Worm (Caenorhabditis elegans) whole organism, young adult: ENCODE measurements around the gene F44A2.3.
"Not testable (repeated sequence)": the region's sequence is repeated elsewhere in the genome, so short reads cannot be mapped to it uniquely, and the experiment has no call there.

Experiments
- B0019.2 ChIP-seq: fragments of 200-800 bp; sonication (Bioruptor generic); conservative IDR thresholded peaks from 2 replicates; pipeline ENCODE4 v1.3.6; 2022; ENCODE audit warnings: missing genetic modification reagents, missing genetic modification characterization, missing compliant biosample characterization
- C06A6.2 ChIP-seq: fragments of 200-800 bp; sonication (Bioruptor generic); conservative IDR thresholded peaks from 2 replicates; pipeline ENCODE4 v1.3.6; 2022; ENCODE audit warnings: missing genetic modification characterization, missing compliant biosample characterization
- C17E4.6 ChIP-seq: fragments of 200-800 bp; sonication (Bioruptor generic); IDR thresholded peaks from 2 replicates; pipeline ENCODE4 v1.3.6; 2022; ENCODE audit warnings: missing genetic modification reagents, missing genetic modification characterization, missing compliant biosample characterization
- D2030.7 ChIP-seq: fragments of 200-800 bp; sonication (Bioruptor generic); IDR thresholded peaks from 2 replicates; pipeline ENCODE4 v1.3.6; 2022; ENCODE audit warnings: missing genetic modification reagents, missing genetic modification characterization, missing compliant biosample characterization
- F33H1.4 ChIP-seq: fragments of 200-800 bp; sonication (Bioruptor generic); IDR thresholded peaks from 2 replicates; pipeline ENCODE4 v1.3.6; 2022; ENCODE audit warnings: missing genetic modification reagents, missing genetic modification characterization, missing compliant biosample characterization
- F37B4.10 ChIP-seq: fragments of 200-800 bp; sonication (Bioruptor generic); IDR thresholded peaks from 2 replicates; pipeline ENCODE4 v1.3.6; 2022; ENCODE audit warnings: missing genetic modification characterization, missing compliant biosample characterization
- F39B2.1 ChIP-seq: fragments of 200-800 bp; sonication (Bioruptor generic); IDR thresholded peaks from 2 replicates; pipeline ENCODE4 v1.3.6; 2022; ENCODE audit warnings: missing genetic modification reagents, missing genetic modification characterization, missing compliant biosample characterization
- K11D2.4 ChIP-seq: fragments of 200-800 bp; sonication (Bioruptor generic); IDR thresholded peaks from 2 replicates; pipeline ENCODE4 v1.3.6; 2022; ENCODE audit warnings: missing genetic modification reagents, missing genetic modification characterization, missing compliant biosample characterization
- Y53F4B.3 ChIP-seq: fragments of 200-800 bp; sonication (Bioruptor generic); IDR thresholded peaks from 2 replicates; pipeline ENCODE4 v1.3.6; 2022; ENCODE audit warnings: missing genetic modification reagents, missing genetic modification characterization, missing compliant biosample characterization
- Y53G8AR.9 ChIP-seq: fragments of 200-800 bp; sonication (Bioruptor generic); conservative IDR thresholded peaks from 2 replicates; pipeline ENCODE4 v1.3.6; 2022; ENCODE audit warnings: missing genetic modification reagents, missing genetic modification characterization, missing compliant biosample characterization
- Y56A3A.18 ChIP-seq: fragments of 200-800 bp; sonication (Bioruptor generic); IDR thresholded peaks from 2 replicates; pipeline ENCODE4 v1.3.6; 2022; ENCODE audit warnings: missing genetic modification reagents, missing genetic modification characterization, missing compliant biosample characterization
- Y67H2A.10 ChIP-seq: fragments of 200-800 bp; sonication (Bioruptor generic); conservative IDR thresholded peaks from 2 replicates; pipeline ENCODE4 v1.3.6; 2022; ENCODE audit warnings: missing genetic modification reagents, missing genetic modification characterization, missing compliant biosample characterization
- Y79H2A.3 ChIP-seq: fragments of 200-800 bp; sonication (Bioruptor generic); conservative IDR thresholded peaks from 2 replicates; pipeline ENCODE4 v1.3.6; 2022; ENCODE audit warnings: missing genetic modification reagents, missing genetic modification characterization, missing compliant biosample characterization
- Y95B8A.8 ChIP-seq: fragments of 200-800 bp; sonication (Bioruptor generic); IDR thresholded peaks from 2 replicates; pipeline ENCODE4 v1.3.6; 2022; ENCODE audit warnings: missing genetic modification reagents, missing genetic modification characterization, missing compliant biosample characterization
- aptf-2 ChIP-seq: fragments of 200-800 bp; sonication (Bioruptor generic); conservative IDR thresholded peaks from 2 replicates; pipeline ENCODE4 v1.3.6; 2022; ENCODE audit warnings: missing genetic modification reagents, missing genetic modification characterization, missing compliant biosample characterization
- attf-3 ChIP-seq: fragments of 200-800 bp; sonication (Bioruptor generic); conservative IDR thresholded peaks from 2 replicates; pipeline ENCODE4 v1.3.6; 2022; ENCODE audit warnings: missing genetic modification reagents, missing genetic modification characterization, missing compliant biosample characterization
- attf-6 ChIP-seq: fragments of 200-800 bp; sonication (Bioruptor generic); IDR thresholded peaks from 2 replicates; pipeline ENCODE4 v1.3.6; 2022; ENCODE audit warnings: missing genetic modification reagents, missing genetic modification characterization, missing compliant biosample characterization
- bed-1 ChIP-seq: fragments of 200-800 bp; sonication (Bioruptor generic); IDR thresholded peaks from 2 replicates; pipeline ENCODE4 v1.3.6; 2022; ENCODE audit warnings: missing genetic modification reagents, missing genetic modification characterization, missing compliant biosample characterization
- cebp-1 ChIP-seq, 2 experiments: fragments of 200-800 bp in 1 of 2; sonication (Bioruptor generic) in 1 of 2; sonication (generic microtip) in 1 of 2; IDR thresholded peaks in 1 of 2; optimal IDR thresholded peaks in 1 of 2; 2 replicates each; pipeline versions ENCODE4 v1.3.6 to Lab custom; 2017 to 2022; ENCODE audit warnings: missing compliant biosample characterization in 2 of 2, missing genetic modification characterization in 2 of 2, mild to moderate bottlenecking in 1 of 2, missing genetic modification reagents in 1 of 2, moderate library complexity in 1 of 2
- cebp-2 ChIP-seq: fragments of 200-800 bp; sonication (Bioruptor generic); IDR thresholded peaks from 2 replicates; pipeline ENCODE4 v1.3.6; 2022; ENCODE audit warnings: missing genetic modification characterization, missing compliant biosample characterization
- ceh-40 ChIP-seq: fragments of 200-800 bp; sonication (Bioruptor generic); IDR thresholded peaks from 2 replicates; pipeline ENCODE4 v1.3.6; 2022; ENCODE audit warnings: missing genetic modification characterization, missing compliant biosample characterization
- ceh-58 ChIP-seq: fragments of 200-800 bp; sonication (Bioruptor generic); IDR thresholded peaks from 2 replicates; pipeline ENCODE4 v1.3.6; 2022; ENCODE audit warnings: missing genetic modification characterization, missing compliant biosample characterization
- egl-18 ChIP-seq: fragments of 200-800 bp; sonication (Bioruptor generic); IDR thresholded peaks from 2 replicates; pipeline ENCODE4 v1.3.6; 2022; ENCODE audit warnings: missing genetic modification reagents, missing genetic modification characterization, missing compliant biosample characterization
- egl-44 ChIP-seq: fragments of 200-800 bp; sonication (Bioruptor generic); IDR thresholded peaks from 2 replicates; pipeline ENCODE4 v1.3.6; 2022; ENCODE audit warnings: missing genetic modification reagents, missing genetic modification characterization, missing compliant biosample characterization
- ekl-4 ChIP-seq: fragments of 200-800 bp; sonication (Bioruptor generic); IDR thresholded peaks from 2 replicates; pipeline ENCODE4 v1.3.6; 2022; ENCODE audit warnings: missing genetic modification reagents, missing genetic modification characterization, missing compliant biosample characterization
- hmg-1.2 ChIP-seq: fragments of 200-800 bp; sonication (Bioruptor generic); IDR thresholded peaks from 2 replicates; pipeline ENCODE4 v1.3.6; 2022; ENCODE audit warnings: missing genetic modification reagents, missing genetic modification characterization, missing compliant biosample characterization
- hmg-20 ChIP-seq: fragments of 200-800 bp; sonication (Bioruptor generic); IDR thresholded peaks from 2 replicates; pipeline ENCODE4 v1.3.6; 2022; ENCODE audit warnings: missing genetic modification reagents, missing genetic modification characterization, missing compliant biosample characterization
- hsf-1 ChIP-seq: fragments of 200-800 bp; sonication (Bioruptor generic); IDR thresholded peaks from 2 replicates; pipeline ENCODE4 v1.3.6; 2022; ENCODE audit warnings: missing genetic modification reagents, missing genetic modification characterization, missing compliant biosample characterization
- lag-1 ChIP-seq: fragments of 200-800 bp; sonication (Bioruptor generic); IDR thresholded peaks from 2 replicates; pipeline ENCODE4 v1.3.6; 2022; ENCODE audit warnings: missing genetic modification reagents, missing genetic modification characterization, missing compliant biosample characterization
- let-526 ChIP-seq: fragments of 200-800 bp; sonication (Bioruptor generic); IDR thresholded peaks from 2 replicates; pipeline ENCODE4 v1.3.6; 2022; ENCODE audit warnings: missing genetic modification reagents, missing genetic modification characterization, missing compliant biosample characterization
- lin-26 ChIP-seq: fragments of 200-800 bp; sonication (Bioruptor generic); IDR thresholded peaks from 2 replicates; pipeline ENCODE4 v1.3.6; 2022; ENCODE audit warnings: missing genetic modification reagents, missing genetic modification characterization, missing compliant biosample characterization
- lir-1 ChIP-seq: fragments of 200-800 bp; sonication (Bioruptor generic); conservative IDR thresholded peaks from 2 replicates; pipeline ENCODE4 v1.3.6; 2022; ENCODE audit warnings: missing genetic modification reagents, missing genetic modification characterization, missing compliant biosample characterization
- madf-3 ChIP-seq: fragments of 200-800 bp; sonication (Bioruptor generic); IDR thresholded peaks from 2 replicates; pipeline ENCODE4 v1.3.6; 2022; ENCODE audit warnings: missing genetic modification reagents, missing genetic modification characterization, missing compliant biosample characterization
- madf-6 ChIP-seq: fragments of 200-800 bp; sonication (Bioruptor generic); IDR thresholded peaks from 2 replicates; pipeline ENCODE4 v1.3.6; 2022; ENCODE audit warnings: missing genetic modification reagents, missing genetic modification characterization, missing compliant biosample characterization
- mcd-1 ChIP-seq: fragments of 200-800 bp; sonication (Bioruptor generic); IDR thresholded peaks from 2 replicates; pipeline ENCODE4 v1.3.6; 2022; ENCODE audit warnings: missing genetic modification reagents, missing genetic modification characterization, missing compliant biosample characterization
- nfya-2 ChIP-seq: fragments of 200-800 bp; sonication (Bioruptor generic); IDR thresholded peaks from 2 replicates; pipeline ENCODE4 v1.3.6; 2022; ENCODE audit warnings: missing genetic modification reagents, missing genetic modification characterization, missing compliant biosample characterization
- nfyb-1 ChIP-seq: fragments of 200-800 bp; sonication (Bioruptor generic); IDR thresholded peaks from 2 replicates; pipeline ENCODE4 v1.3.6; 2022; ENCODE audit warnings: missing genetic modification reagents, missing genetic modification characterization, missing compliant biosample characterization
- nhr-120 ChIP-seq: fragments of 200-800 bp; sonication (Bioruptor generic); IDR thresholded peaks from 2 replicates; pipeline ENCODE4 v1.3.6; 2022; ENCODE audit warnings: missing genetic modification characterization, missing compliant biosample characterization
- pbrm-1 ChIP-seq: fragments of 200-800 bp; sonication (Bioruptor generic); IDR thresholded peaks from 2 replicates; pipeline ENCODE4 v1.3.6; 2022; ENCODE audit warnings: missing genetic modification reagents, missing genetic modification characterization, missing compliant biosample characterization
- rcor-1 ChIP-seq: fragments of 200-800 bp; sonication (Bioruptor generic); IDR thresholded peaks from 2 replicates; pipeline ENCODE4 v1.3.6; 2022; ENCODE audit warnings: missing genetic modification reagents, missing genetic modification characterization, missing compliant biosample characterization
- ztf-25 ChIP-seq: fragments of 200-800 bp; sonication (Bioruptor generic); IDR thresholded peaks from 2 replicates; pipeline ENCODE4 v1.3.6; 2022; ENCODE audit warnings: missing genetic modification reagents, missing genetic modification characterization, missing compliant biosample characterization
- ztf-6 ChIP-seq: fragments of 200-800 bp; sonication (Bioruptor generic); IDR thresholded peaks from 2 replicates; pipeline ENCODE4 v1.3.6; 2022; ENCODE audit warnings: missing genetic modification reagents, missing genetic modification characterization, missing compliant biosample characterization

F44A2.3 gene

DNA sequence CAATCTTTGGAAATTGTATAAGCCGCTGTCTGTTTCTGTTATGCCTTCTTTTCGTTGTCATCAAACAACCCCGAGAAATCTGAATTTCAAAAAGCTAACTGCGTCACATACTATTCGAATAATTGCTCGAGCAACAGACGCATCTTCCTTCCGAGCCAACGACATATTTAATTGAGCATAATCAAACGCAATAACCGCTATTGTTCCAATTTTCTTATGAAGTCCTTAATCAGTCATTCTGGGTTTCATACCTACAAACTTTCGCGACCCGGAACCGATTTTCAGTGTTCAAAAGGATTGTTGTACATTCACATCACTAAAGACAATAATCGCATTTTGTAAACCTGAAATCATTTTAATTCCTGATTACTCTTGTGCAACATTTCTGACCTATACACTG lies 36.6 kb downstream of the F44A2.3 start:
- TF ChIP-seq attf-6 (GFP tag; lab: Robert Waterston, UW) (0 out of 2 replicates have a peak, but pooled peaks have one; percentile 37), pbrm-1 (GFP tag; lab: Robert Waterston, UW) (peak; percentile 88), madf-3 (GFP tag; lab: Robert Waterston, UW) (peak; percentile 91), hmg-1.2 (GFP tag; lab: Robert Waterston, UW) (peak; percentile 63), mcd-1 (GFP tag; lab: Robert Waterston, UW) (peak; percentile 27; the same call in 1 of the 2 replicates), F33H1.4 (GFP tag; lab: Robert Waterston, UW) (peak; percentile 16; the same call in 1 of the 2 replicates), cebp-1 (GFP tag; IDR thresholded peaks at IDR 0.05; lab: Robert Waterston, UW) (peak; percentile 78), ceh-58 (GFP tag; lab: Robert Waterston, UW) (peak; percentile 87; the same call in 1 of the 2 replicates), C17E4.6 (peak; percentile 56; the same call in 1 of the 2 replicates), hsf-1 (GFP tag; lab: Robert Waterston, UW) (peak; percentile 73; the same call in 1 of the 2 replicates), madf-6 (GFP tag; lab: Robert Waterston, UW) (peak; percentile 61), lag-1 (GFP tag; lab: Robert Waterston, UW) (peak; percentile 73; the same call in 1 of the 2 replicates), ekl-4 (peak; percentile 82), F39B2.1 (GFP tag; lab: Robert Waterston, UW) (peak; percentile 85), lin-26 (GFP tag; lab: Robert Waterston, UW) (peak; percentile 75; the same call in 1 of the 2 replicates), nfyb-1 (GFP tag; lab: Robert Waterston, UW) (peak; percentile 90), ztf-25 (GFP tag; lab: Robert Waterston, UW) (0 out of 2 replicates have a peak, but pooled peaks have one; percentile 57), C06A6.2 (GFP tag; lab: Robert Waterston, UW) (peak; percentile 90), Y53G8AR.9 (GFP tag; lab: Robert Waterston, UW) (peak; percentile 98), nhr-120 (GFP tag; lab: Robert Waterston, UW) (peak; percentile 89; the same call in 1 of the 2 replicates), rcor-1 (GFP tag; lab: Robert Waterston, UW) (peak; percentile 45; the same call in 1 of the 2 replicates), aptf-2 (GFP tag; lab: Robert Waterston, UW) (0 out of 2 replicates have a peak, but pooled peaks have one; percentile 12), let-526 (GFP tag; lab: Robert Waterston, UW) (peak; percentile 58; the same call in 1 of the 2 replicates), egl-18 (GFP tag; lab: Robert Waterston, UW) (peak; percentile 74; the same call in 1 of the 2 replicates), B0019.2 (GFP tag; lab: Robert Waterston, UW) (peak; percentile 59), Y67H2A.10 (GFP tag; lab: Robert Waterston, UW) (peak; percentile 68), Y95B8A.8 (GFP tag; lab: Robert Waterston, UW) (peak; percentile 96), attf-3 (GFP tag; lab: Robert Waterston, UW) (peak; percentile 62; the same call in 1 of the 2 replicates), Y56A3A.18 (GFP tag; lab: Robert Waterston, UW) (peak; percentile 93), hmg-20 (peak; percentile 55; the same call in 1 of the 2 replicates), cebp-2 (GFP tag; lab: Robert Waterston, UW) (peak; percentile 92), bed-1 (0 out of 2 replicates have a peak, but pooled peaks have one; percentile 83), Y79H2A.3 (peak; percentile 99), D2030.7 (peak; percentile 47; the same call in 1 of the 2 replicates), egl-44 (GFP tag; lab: Robert Waterston, UW) (peak; percentile 68), ceh-40 (GFP tag; lab: Robert Waterston, UW) (peak; percentile 71; the same call in 1 of the 2 replicates), ztf-6 (GFP tag; lab: Robert Waterston, UW) (0 out of 2 replicates have a peak, but pooled peaks have one; percentile 18), nfya-2 (GFP tag; lab: Robert Waterston, UW) (0 out of 2 replicates have a peak, but pooled peaks have one; percentile 53), lir-1 (GFP tag; lab: Robert Waterston, UW) (0 out of 2 replicates have a peak, but pooled peaks have one; percentile 39), F37B4.10 (GFP tag; lab: Robert Waterston, UW) (0 out of 2 replicates have a peak, but pooled peaks have one; percentile 44), Y53F4B.3 (GFP tag; lab: Robert Waterston, UW) (peak; percentile 82), K11D2.4 (GFP tag; lab: Robert Waterston, UW) (peak; percentile 91)
- not testable (repeated sequence) for TF ChIP-seq cebp-1 (tag; optimal IDR thresholded peaks at IDR 0.05; lab: Kevin White, UChicago)
- TF ChIP-seq, all 124 proteins: peak for 42; not testable (repeated sequence) for 82
